Worm (Caenorhabditis elegans): ENCODE data around the gene lhfp-4.

DNA sequence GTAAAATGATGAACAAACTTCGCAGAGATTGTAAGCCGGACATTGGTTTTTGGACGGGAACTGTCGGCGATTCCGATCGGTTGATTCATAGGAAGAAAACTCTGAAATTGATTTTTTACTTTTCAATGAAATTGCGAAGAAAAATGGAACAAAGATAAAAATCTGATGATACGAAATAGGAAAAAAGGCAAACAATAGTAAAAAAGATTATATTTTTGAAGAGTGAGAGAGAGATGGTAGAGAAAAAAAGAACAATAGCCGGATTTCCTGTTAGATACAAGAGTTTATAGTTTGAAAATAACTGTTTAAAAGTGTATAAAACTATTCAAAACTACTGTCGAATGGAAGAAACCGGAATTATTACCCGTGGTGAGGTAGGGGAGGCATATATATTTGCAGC lies 8.7 kb downstream of the lhfp-4 start, which contains the start of gene nra-1:
- TF ChIP-seq unc-62 (GFP tag; optimal IDR thresholded peaks at IDR 0.05 in 1 of 2), result no peak
- TF ChIP-seq unc-62 (tag; optimal IDR thresholded peaks at IDR 0.05), result no peak
- TF ChIP-seq lin-39 (tag; optimal IDR thresholded peaks at IDR 0.05), result no peak
- TF ChIP-seq lin-13 (GFP tag; optimal IDR thresholded peaks at IDR 0.05), result no peak
- no peak for TF ChIP-seq egl-27 (tag; optimal IDR thresholded peaks at IDR 0.05)
- TF ChIP-seq lsy-2 (tag; optimal IDR thresholded peaks at IDR 0.05), result no peak
- TF ChIP-seq snpc-1.2 (GFP tag; IDR thresholded peaks at IDR 0.05), result no peak
- no peak for TF ChIP-seq tag-97 (GFP tag; IDR thresholded peaks at IDR 0.05)
- no peak for TF ChIP-seq nhr-77 (tag; optimal IDR thresholded peaks at IDR 0.05)
